Fruit fly (Drosophila melanogaster) ovary, adult (tissue): ENCODE data around the gene ZnT77C.
A peak's percentile ranks its signal among the peaks of the same experiment; 100 is the strongest.
"Not testable (repeated sequence)": the region's sequence is repeated elsewhere in the genome, so short reads cannot be mapped to it uniquely, and the experiment has no call there.

ENCODE experiments used
- CG17801 ChIP-seq: fragments of 200-800 bp; optimal IDR thresholded peaks from 2 replicates; lab custom pipeline; 2019; ENCODE audit warnings: missing biosample characterization, mild to moderate bottlenecking, missing genetic modification characterization, moderate library complexity; ENCODE audit not compliant: partially characterized antibody

The ZnT77C gene

DNA sequence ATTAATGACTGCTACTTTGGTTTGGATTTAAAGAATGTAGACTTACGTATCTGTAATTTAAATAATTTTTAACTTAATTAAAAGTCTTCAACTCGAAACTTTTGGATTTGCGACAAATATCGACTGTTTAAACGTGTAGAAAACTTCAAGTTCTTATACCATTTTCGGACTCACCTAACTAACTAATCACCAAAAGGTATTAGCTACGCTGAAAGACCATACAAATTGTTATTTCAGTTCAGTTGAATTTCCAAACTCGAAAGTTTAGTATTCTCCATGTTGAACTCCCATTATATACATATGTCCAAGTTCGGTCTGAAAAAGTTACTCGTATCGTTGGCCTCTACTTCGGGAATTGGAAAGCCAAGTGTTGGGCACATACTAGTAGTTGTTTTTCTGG lies 11.0 kb upstream of the ZnT77C start, which contains the start of gene CG5078:
CG5078 (plus strand) TSS at position 301 of the 400 bp plus-strand sequence.
- no peak for TF ChIP-seq CG17801 (GFP tag; lab: Kevin White, UChicago)

DNA sequence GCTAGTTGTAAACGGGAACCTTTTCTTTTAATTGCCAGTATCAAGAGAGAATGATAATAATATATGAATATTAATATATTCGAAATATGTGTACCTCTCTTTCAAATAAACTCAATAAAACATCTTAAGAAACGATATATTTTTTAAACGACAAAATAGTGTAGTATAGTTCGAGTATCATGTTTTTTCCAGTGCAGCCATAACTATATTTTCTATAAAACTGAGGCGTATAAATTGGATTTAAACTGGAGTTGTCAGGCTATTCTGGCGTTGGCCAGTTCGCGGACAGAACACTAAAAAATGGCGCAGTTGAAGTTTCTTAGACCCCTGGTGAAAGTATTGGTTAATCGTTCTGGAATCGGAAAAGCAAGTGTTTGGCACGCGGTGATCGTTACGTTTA lies 9.2 kb upstream of the ZnT77C start, which contains the start of gene CG17637:
CG17637 (plus strand) TSS at position 301 of the 400 bp plus-strand sequence.
- not testable (repeated sequence) for TF ChIP-seq CG17801 (GFP tag; lab: Kevin White, UChicago)

DNA sequence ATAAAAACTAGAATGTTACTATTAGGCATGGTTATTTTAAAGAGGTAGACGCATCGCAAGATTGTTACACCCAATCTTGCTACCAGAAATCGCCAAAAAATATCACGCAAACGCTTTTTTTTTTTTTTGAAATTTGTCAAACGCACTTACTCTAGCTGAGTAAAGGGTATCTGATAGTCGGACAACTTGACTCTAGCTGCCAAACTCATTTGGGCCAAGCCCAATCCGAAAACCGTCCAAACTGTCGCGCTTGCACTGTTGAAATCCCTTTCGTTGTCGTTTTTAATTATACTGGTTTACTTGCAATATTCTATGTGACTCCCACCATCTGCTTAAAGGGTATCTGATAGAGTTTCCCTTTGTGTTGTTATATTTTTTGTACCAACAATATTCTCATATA lies 8.5 kb upstream of the ZnT77C start:
- TF ChIP-seq CG17801 (GFP tag; lab: Kevin White, UChicago) = no peak

DNA sequence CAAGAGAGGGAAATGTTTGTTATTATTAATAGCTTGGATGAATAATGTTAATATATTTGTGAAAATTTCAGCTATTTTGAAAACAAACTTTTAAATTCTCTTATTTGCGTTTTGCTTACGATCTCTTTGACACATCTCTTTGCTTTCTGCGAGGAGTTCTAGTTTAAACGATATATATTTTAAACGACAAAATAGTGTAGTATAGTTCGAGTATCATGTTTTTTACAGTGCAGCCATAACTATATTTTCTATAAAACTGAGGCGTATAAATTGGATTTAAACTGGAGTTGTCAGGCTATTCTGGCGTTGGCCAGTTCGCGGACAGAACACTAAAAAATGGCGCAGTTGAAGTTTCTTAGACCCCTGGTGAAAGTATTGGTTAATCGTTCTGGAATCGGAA lies 4.8 kb upstream of the ZnT77C start, which contains the start of gene CG18281:
CG18281 (plus strand) TSS at position 301 of the 400 bp plus-strand sequence.
- not testable (repeated sequence) for TF ChIP-seq CG17801 (GFP tag; lab: Kevin White, UChicago)

DNA sequence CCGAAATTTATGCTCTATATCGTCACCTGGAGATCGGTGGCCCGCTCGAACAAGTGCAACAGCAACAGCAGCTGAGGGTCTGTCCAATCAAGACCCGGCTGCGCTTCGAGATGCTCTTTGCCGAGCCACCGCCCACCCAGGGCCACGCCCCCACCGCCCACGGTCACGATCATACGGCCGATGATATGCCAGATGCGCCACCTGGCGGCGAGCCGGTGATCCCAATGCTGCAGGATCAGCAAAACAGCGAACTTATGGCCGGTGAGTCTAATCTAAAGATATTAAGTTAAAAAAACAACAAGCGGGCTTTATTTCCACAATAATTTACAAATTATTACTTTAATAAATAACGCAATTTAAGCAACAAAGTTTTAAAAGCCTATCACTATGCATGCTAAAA lies 3.5 kb upstream of the ZnT77C start:
- no peak for TF ChIP-seq CG17801 (GFP tag; lab: Kevin White, UChicago)

DNA sequence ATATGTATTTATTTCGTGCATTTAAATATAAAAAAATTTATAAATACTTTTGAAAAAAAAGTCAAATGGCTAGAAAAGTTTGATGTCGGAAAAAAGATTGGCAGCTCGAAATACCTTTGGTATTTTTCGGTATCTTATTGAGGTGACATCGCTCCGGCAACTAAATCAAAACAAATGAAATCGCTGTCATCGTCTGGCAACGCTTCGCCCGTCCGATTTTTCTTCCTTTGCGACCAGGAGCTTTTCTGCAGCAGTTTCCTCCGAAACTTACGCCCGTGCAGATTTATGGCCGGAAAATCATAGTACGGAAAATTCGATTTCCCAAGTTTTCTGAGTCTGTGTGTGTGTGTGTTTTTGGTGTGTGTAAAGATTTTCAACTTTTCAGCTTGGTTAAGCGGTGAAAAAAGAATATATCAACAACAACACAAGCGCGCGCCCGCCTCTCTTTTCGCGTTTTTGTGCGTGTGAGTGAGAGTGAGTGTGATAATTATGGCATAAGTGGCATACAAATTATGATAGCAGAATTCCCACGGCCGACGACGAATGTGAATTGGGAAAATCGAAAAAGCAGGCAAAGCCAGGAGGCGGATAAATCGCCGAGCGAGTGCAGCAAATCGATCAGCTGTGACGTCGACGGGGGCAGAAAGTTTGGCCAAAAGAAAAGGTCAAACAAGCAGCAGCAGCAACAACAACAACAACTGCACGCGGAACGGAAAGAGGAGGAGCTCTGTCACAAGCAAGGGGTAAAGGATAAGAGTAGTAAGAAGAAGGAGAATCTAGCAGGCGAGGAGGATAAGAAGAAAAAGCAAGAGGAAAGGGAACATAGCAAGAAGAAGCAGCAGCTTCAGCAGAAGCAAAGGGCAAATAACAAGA lies 2.6 kb upstream of the ZnT77C start, which contains the start of gene CG32425:
CG32425 (plus strand) TSS at position 200 of the 873 bp plus-strand sequence.
- TF ChIP-seq CG17801 (GFP tag; lab: Kevin White, UChicago) = no peak

DNA sequence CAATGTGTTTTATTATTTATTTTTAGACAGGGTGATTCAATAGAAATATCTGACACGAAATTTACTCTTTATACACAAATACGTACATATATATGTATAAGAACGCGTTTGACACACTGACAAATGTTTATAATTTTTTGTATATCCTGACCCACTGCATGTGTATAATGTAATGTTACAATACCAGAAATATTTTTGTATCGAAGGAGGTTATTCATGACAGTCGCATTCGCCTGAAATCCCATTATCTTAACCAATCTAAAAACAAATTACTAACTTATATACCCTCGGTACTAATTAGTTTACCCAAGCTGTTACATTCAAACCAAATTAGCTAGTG lies 489 bp downstream of the ZnT77C start:
- TF ChIP-seq CG17801 (GFP tag; lab: Kevin White, UChicago) = no peak

DNA sequence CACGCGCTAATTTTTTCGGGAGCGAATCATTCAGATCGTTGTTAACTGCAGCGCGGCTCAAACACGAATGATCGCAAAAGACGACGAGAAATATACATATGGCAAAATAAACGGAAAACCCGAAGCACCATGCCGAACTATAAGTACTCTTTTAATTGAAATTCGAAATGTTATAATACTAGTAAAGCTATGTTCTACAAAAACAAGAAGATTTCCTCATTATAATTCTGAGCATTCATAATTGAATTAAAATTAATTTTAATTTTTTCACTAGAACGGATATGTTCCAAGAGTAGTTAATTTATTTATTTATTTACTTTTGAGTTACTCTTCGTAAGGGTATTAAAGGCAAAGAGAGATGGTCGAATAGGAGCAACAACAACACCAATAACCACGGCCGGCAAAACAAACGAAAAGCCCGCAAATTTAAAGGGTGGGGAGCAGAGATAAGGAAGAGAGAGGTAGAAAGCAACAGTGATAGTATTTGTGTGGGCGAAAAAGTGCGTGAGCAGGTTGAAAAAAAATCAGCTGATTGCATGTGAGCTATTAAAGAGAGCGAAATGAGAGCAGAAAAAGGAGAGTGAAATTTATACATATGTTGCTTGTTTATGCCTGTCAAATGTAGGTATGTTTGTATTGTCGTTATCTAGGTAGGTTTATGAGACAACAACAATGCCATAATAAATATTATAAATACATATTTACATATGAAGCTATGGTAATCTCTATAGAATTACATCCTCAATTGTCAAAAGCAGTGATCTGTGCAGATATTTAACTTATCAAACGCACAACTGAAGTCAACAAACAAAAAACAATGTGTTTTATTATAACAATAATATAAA lies 1.1 kb downstream of the ZnT77C start:
- TF ChIP-seq CG17801 (GFP tag; lab: Kevin White, UChicago) = peak; percentile 95

DNA sequence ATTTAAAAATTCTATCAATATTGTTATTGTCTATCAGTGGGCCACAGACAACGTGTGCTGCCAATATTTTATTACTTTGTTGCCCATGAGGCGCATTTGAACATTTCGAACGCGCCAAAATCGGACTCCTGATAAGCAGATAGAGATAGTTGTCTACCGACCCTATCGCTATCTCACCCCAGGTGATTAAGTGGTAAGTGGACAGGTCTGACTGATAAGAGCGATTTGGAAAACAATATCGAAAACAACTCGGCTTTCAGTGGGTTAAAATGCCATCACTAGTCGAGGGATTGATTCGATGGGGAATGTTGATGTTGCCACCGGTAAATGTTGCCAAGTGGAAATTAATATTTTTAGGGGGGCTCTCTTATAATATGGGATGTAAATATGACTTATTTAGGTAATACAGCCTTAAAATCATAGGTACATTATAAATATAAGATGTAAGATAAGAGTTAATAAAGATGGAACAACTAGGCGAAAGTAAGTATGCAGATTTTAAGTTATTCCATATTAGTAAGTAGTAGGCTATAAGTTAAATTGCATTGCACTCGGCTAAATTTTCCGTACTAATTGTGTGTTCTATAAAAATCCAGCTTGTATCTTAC lies 3.1 kb downstream of the ZnT77C start, which contains the start of gene ND-39:
ND-39 (plus strand) TSS at position 558 of the 608 bp plus-strand sequence.
- TF ChIP-seq CG17801 (GFP tag; lab: Kevin White, UChicago) = no peak

DNA sequence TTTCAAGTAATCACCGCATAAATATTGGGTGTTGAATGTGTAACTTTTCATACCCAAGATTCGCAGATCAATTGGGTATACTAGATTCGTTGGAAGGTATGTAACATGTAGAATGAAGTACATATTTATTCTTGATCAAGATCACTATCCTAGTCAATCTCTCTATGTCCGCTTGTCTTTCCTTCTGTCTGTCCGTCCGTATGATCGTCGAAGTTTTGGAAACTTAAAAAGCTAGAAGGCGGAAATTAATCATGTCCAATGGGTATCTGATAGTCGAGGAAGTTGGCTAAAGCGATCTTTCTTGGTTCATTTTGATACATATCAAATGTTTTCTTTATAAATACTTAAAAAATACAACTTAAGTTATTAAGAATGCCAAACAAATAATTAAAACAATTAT lies 7.1 kb downstream of the ZnT77C start:
- TF ChIP-seq CG17801 (GFP tag; lab: Kevin White, UChicago) = no peak

DNA sequence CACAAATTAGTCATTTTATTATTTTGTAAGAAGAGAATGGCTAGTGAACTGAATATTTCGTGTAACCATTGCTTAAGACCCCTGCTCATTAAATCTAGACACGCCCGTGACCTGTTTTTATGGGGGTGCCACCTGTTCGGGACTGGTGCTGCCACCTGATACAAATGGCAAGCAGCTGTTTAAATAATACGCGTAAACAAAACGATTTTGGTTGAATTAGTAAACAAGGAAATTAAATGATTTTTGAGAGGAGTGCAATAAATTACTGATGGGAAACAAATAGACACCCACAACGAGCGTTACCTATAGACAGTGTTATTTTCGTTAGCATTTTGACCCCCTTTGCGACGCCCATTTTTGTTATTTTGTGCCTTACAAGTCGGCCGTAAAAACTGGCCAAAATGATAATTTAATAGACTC lies 19.9 kb downstream of the ZnT77C start:
- TF ChIP-seq CG17801 (GFP tag; lab: Kevin White, UChicago) = peak; percentile 87

DNA sequence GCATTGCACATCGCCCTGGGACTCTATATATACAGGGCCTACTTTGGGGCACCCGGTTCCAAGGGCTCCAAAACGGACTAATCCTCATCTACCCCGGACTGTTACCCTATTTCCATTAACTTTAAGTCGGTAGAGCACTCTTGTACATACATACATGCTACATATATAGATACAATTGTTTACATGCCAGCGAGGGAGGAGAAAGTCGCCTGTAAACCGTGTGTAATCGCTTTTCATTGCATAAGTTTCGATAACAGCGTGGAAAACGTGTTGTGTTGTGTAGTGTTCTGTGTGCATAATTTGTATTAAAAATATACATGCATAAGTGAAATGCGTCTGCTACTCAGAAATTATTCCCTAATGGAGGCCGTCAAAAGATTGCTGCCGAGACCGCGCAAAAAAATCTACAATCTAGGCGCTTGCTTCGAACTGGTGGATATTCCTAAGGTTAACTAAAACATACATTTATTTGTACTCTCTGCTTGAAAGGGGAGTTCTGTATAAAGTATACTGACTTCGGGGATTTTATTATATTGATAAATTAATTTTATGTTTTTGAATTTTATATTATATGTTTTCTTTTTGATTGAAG lies 20.4 kb downstream of the ZnT77C start, which contains the start of gene isoQC:
isoQC (plus strand) TSS at position 270 of the 592 bp plus-strand sequence.
- TF ChIP-seq CG17801 (GFP tag; lab: Kevin White, UChicago) = no peak

DNA sequence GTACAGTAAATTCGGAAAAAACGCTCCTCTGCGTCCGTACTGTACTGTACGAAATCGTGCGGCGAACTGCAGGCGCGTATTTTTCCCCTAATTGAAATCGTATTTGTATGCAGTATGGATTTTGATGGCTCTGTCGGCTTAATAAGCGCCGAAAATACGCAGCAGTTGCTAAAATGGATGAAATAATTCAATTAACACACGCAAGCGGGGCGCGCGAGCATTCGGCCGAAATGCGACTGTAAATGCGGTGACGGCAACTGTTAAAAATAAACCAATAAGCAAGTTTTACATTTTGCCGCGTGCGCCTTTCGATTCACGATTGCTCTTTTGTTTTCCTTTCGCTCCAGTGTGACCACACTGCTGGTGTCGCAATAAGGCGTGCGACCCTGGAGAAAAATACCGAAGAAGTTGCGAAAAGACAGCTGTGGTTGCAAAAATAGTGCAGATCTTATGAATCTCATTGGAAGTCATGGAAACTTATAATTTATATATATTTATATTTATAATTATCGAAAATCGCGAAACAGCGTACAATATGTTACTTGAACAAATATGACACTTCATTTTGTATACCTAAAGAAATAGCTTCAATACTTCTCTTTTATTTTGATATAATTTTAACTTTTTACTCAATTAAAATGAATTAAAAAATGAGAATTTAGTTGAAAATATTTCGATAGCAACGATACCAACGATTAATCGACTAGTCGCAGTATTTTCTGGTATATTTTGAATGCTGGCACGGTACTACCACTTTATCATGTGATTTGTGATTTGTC lies 21.5 kb downstream of the ZnT77C start, which contains the start of the genes CG32428 and CG5969:
CG32428 (minus strand) TSS at position 703 of the 779 bp plus-strand sequence.
CG5969 (plus strand) TSS at position 763 of the 779 bp plus-strand sequence.
- TF ChIP-seq CG17801 (GFP tag; lab: Kevin White, UChicago) = peak; percentile 24
